Worm (Caenorhabditis elegans) whole organism, L4 larva: Measurements from ENCODE around the gene ZK1307.4.

Experiments used
- F10B5.3 ChIP-seq: sonication (generic microtip); optimal IDR thresholded peaks from 2 replicates; lab custom pipeline; 2016; ENCODE audit warnings: mild to moderate bottlenecking, missing genetic modification characterization, missing compliant biosample characterization
- F26F4.8 ChIP-seq: fragments of 200-800 bp; sonication (Bioruptor generic); conservative IDR thresholded peaks from 2 replicates; pipeline ENCODE4 v1.3.6; 2022; ENCODE audit warnings: missing genetic modification characterization, missing compliant biosample characterization
- F49E8.2 ChIP-seq: sonication (generic microtip); optimal IDR thresholded peaks from 2 replicates; lab custom pipeline; 2016; ENCODE audit warnings: missing compliant biosample characterization, mild to moderate bottlenecking, missing genetic modification characterization, borderline replicate concordance
- Y48G9A.11 ChIP-seq: fragments of 200-800 bp; sonication (Bioruptor generic); IDR thresholded peaks from 2 replicates; pipeline ENCODE4 v1.3.6; 2022; ENCODE audit warnings: missing genetic modification reagents, missing genetic modification characterization, missing compliant biosample characterization
- Y75B8A.6 ChIP-seq: fragments of 200-800 bp; sonication (Bioruptor generic); IDR thresholded peaks from 2 replicates; pipeline ENCODE4 v1.3.6; 2022; ENCODE audit warnings: missing genetic modification reagents, missing genetic modification characterization, missing compliant biosample characterization
- arid-1 ChIP-seq: fragments of 200-800 bp; sonication (Bioruptor generic); conservative IDR thresholded peaks from 2 replicates; pipeline ENCODE4 v1.3.6; 2022; ENCODE audit warnings: missing genetic modification reagents, missing genetic modification characterization, missing compliant biosample characterization
- ces-1 ChIP-seq: fragments of 150-350 bp; sonication (generic microtip); optimal IDR thresholded peaks from 4 replicates; lab custom pipeline; 2014; ENCODE audit warnings: missing biosample characterization, missing genetic modification reagents, missing genetic modification characterization
- cey-2 ChIP-seq: sonication (generic microtip); optimal IDR thresholded peaks from 3 replicates; lab custom pipeline; 2017; ENCODE audit warnings: missing genetic modification characterization, mild to moderate bottlenecking, missing compliant biosample characterization, antibody characterized with exemption, borderline replicate concordance; ENCODE audit not compliant: insufficient read depth
- daf-16 ChIP-seq, 3 experiments: sonication (generic microtip); optimal IDR thresholded peaks; 2 replicates each; lab custom pipeline; 2016 to 2017; ENCODE audit warnings: missing genetic modification characterization in 3 of 3, missing genetic modification reagents in 3 of 3, mild to moderate bottlenecking in 2 of 3, missing compliant biosample characterization in 2 of 3, missing biosample characterization in 1 of 3, moderate library complexity in 1 of 3
- daf-8 ChIP-seq: fragments of 200-800 bp; sonication (Bioruptor generic); IDR thresholded peaks from 2 replicates; pipeline ENCODE4 v1.3.6; 2022; ENCODE audit warnings: missing genetic modification characterization, missing compliant biosample characterization
- dmd-6 ChIP-seq: fragments of 200-800 bp; sonication (Bioruptor generic); IDR thresholded peaks from 2 replicates; pipeline ENCODE4 v1.3.6; 2022; ENCODE audit warnings: missing genetic modification reagents, missing genetic modification characterization, missing compliant biosample characterization
- dmd-9 ChIP-seq: fragments of 200-800 bp; sonication (Bioruptor generic); IDR thresholded peaks from 2 replicates; pipeline ENCODE4 v1.3.6; 2022; ENCODE audit warnings: missing genetic modification reagents, missing genetic modification characterization, missing compliant biosample characterization
- dpl-1 ChIP-seq: fragments of 150-350 bp; optimal IDR thresholded peaks from 2 replicates; lab custom pipeline; 2014; ENCODE audit warnings: missing biosample characterization, missing genetic modification reagents, missing genetic modification characterization
- duxl-1 ChIP-seq: sonication (generic microtip); optimal IDR thresholded peaks from 2 replicates; lab custom pipeline; 2016; ENCODE audit warnings: mild to moderate bottlenecking, missing genetic modification characterization, moderate library complexity, missing compliant biosample characterization; ENCODE audit not compliant: poor library complexity
- egl-27 ChIP-seq: sonication (generic microtip); optimal IDR thresholded peaks from 3 replicates; lab custom pipeline; 2017; ENCODE audit warnings: missing biosample characterization, missing genetic modification reagents, missing genetic modification characterization
- egl-43 ChIP-seq: fragments of 200-800 bp; sonication (Bioruptor generic); IDR thresholded peaks from 2 replicates; pipeline ENCODE4 v1.3.6; 2022; ENCODE audit warnings: missing genetic modification reagents, missing genetic modification characterization, missing compliant biosample characterization
- fos-1 ChIP-seq: fragments of 150-350 bp; optimal IDR thresholded peaks from 2 replicates; lab custom pipeline; 2014; ENCODE audit warnings: missing biosample characterization, missing genetic modification characterization
- gei-8 ChIP-seq: fragments of 200-800 bp; sonication (Bioruptor generic); optimal IDR thresholded peaks from 2 replicates; lab custom pipeline; 2018; ENCODE audit warnings: mild to moderate bottlenecking, missing genetic modification characterization, missing compliant biosample characterization
- hmg-1.1 ChIP-seq: fragments of 200-800 bp; sonication (Bioruptor generic); IDR thresholded peaks from 2 replicates; pipeline ENCODE4 v1.3.6; 2022; ENCODE audit warnings: missing genetic modification reagents, missing genetic modification characterization, missing compliant biosample characterization
- jun-1 ChIP-seq: fragments of 150-350 bp; optimal IDR thresholded peaks from 2 replicates; lab custom pipeline; 2014; ENCODE audit warnings: missing biosample characterization, missing genetic modification reagents, missing genetic modification characterization
- lin-29 ChIP-seq: fragments of 200-800 bp; sonication (Bioruptor generic); IDR thresholded peaks from 2 replicates; pipeline ENCODE4 v1.3.6; 2022; ENCODE audit warnings: missing genetic modification reagents, missing genetic modification characterization, missing compliant biosample characterization
- lin-38 ChIP-seq: fragments of 200-800 bp; sonication (Bioruptor generic); IDR thresholded peaks from 2 replicates; pipeline ENCODE4 v1.3.6; 2022; ENCODE audit warnings: missing genetic modification reagents, missing genetic modification characterization, missing compliant biosample characterization
- lir-3 ChIP-seq: sonication (generic microtip); optimal IDR thresholded peaks from 2 replicates; lab custom pipeline; 2016; ENCODE audit warnings: mild to moderate bottlenecking, missing genetic modification characterization, missing compliant biosample characterization
- lsy-2 ChIP-seq, 2 experiments: fragments of 150-350 bp in 1 of 2; sonication (generic microtip) in 1 of 2; optimal IDR thresholded peaks; 2 replicates each; lab custom pipeline; 2014 to 2017; ENCODE audit warnings: missing biosample characterization in 2 of 2, missing genetic modification characterization in 2 of 2
- madf-5 ChIP-seq, 2 experiments: fragments of 200-800 bp; sonication (Bioruptor generic); IDR thresholded peaks; 2 replicates each; pipeline ENCODE4 v1.3.6; 2022; ENCODE audit warnings: missing compliant biosample characterization in 2 of 2, missing genetic modification characterization in 2 of 2
- madf-9 ChIP-seq: fragments of 200-800 bp; sonication (Bioruptor generic); conservative IDR thresholded peaks from 2 replicates; pipeline ENCODE4 v1.3.6; 2022; ENCODE audit warnings: missing genetic modification reagents, missing genetic modification characterization, missing compliant biosample characterization
- mdl-1 ChIP-seq, 2 experiments: fragments of 150-350 bp in 1 of 2; sonication (generic microtip) in 1 of 2; optimal IDR thresholded peaks; 2 replicates each; lab custom pipeline; 2014 to 2017; ENCODE audit warnings: missing biosample characterization in 2 of 2, missing genetic modification characterization in 2 of 2
- mep-1 ChIP-seq: fragments of 150-350 bp; sonication (generic microtip); optimal IDR thresholded peaks from 3 replicates; lab custom pipeline; 2014; ENCODE audit warnings: missing biosample characterization, missing genetic modification characterization
- mes-2 ChIP-seq: sonication (generic microtip); optimal IDR thresholded peaks from 2 replicates; lab custom pipeline; 2016; ENCODE audit warnings: missing genotype, mild to moderate bottlenecking, missing genetic modification characterization, missing compliant biosample characterization; ENCODE audit not compliant: poor library complexity, severe bottlenecking
- mxl-3 ChIP-seq: fragments of 200-800 bp; sonication (Bioruptor generic); optimal IDR thresholded peaks from 2 replicates; lab custom pipeline; 2018; ENCODE audit warnings: mild to moderate bottlenecking, missing genetic modification characterization, missing compliant biosample characterization
- nhr-11 ChIP-seq: fragments of 150-350 bp; optimal IDR thresholded peaks from 2 replicates; lab custom pipeline; 2014; ENCODE audit warnings: missing biosample characterization, missing genetic modification characterization
- nhr-25 ChIP-seq: sonication (generic microtip); optimal IDR thresholded peaks from 2 replicates; lab custom pipeline; 2017; ENCODE audit warnings: missing genetic modification characterization, mild to moderate bottlenecking, missing compliant biosample characterization, antibody characterized with exemption, moderate library complexity, borderline replicate concordance; ENCODE audit not compliant: insufficient read depth
- nhr-28 ChIP-seq: fragments of 150-350 bp; optimal IDR thresholded peaks from 2 replicates; lab custom pipeline; 2014; ENCODE audit warnings: missing biosample characterization, missing genetic modification characterization
- nhr-77 ChIP-seq: fragments of 150-350 bp; optimal IDR thresholded peaks from 2 replicates; lab custom pipeline; 2014; ENCODE audit warnings: missing biosample characterization, missing genetic modification characterization
- pha-4 ChIP-seq, 2 experiments: fragments of 150-350 bp in 1 of 2; fragments of 200-800 bp in 1 of 2; sonication (Bioruptor generic) in 1 of 2; IDR thresholded peaks in 1 of 2; optimal IDR thresholded peaks in 1 of 2; 2 replicates each; pipeline versions ENCODE4 v1.3.6 to Lab custom; 2014 to 2022; ENCODE audit warnings: missing genetic modification characterization in 2 of 2, missing genetic modification reagents in 2 of 2, missing biosample characterization in 1 of 2, missing compliant biosample characterization in 1 of 2
- php-3 ChIP-seq: fragments of 200-800 bp; sonication (Bioruptor generic); IDR thresholded peaks from 2 replicates; pipeline ENCODE4 v1.3.6; 2022; ENCODE audit warnings: missing genetic modification reagents, missing genetic modification characterization, missing compliant biosample characterization
- set-16 ChIP-seq: fragments of 200-800 bp; sonication (Bioruptor generic); IDR thresholded peaks from 2 replicates; pipeline ENCODE4 v1.3.6; 2022; ENCODE audit warnings: missing genetic modification reagents, missing genetic modification characterization, missing compliant biosample characterization
- spr-3 ChIP-seq: fragments of 200-800 bp; sonication (Bioruptor generic); optimal IDR thresholded peaks from 2 replicates; lab custom pipeline; 2018; ENCODE audit warnings: mild to moderate bottlenecking, missing genetic modification characterization, missing compliant biosample characterization
- unc-62 ChIP-seq, 3 experiments: fragments of 150-350 bp in 1 of 3; sonication (generic microtip); optimal IDR thresholded peaks in 2 of 3; peaks in 1 of 3; 1 replicate in 1 of 3; 2 replicates in 2 of 3; lab custom pipeline; 2014 to 2017; ENCODE audit warnings: missing biosample characterization in 3 of 3, missing genetic modification characterization in 3 of 3, missing genetic modification reagents in 3 of 3, missing genotype in 1 of 3
- zfp-3 ChIP-seq: fragments of 200-800 bp; sonication (Bioruptor generic); conservative IDR thresholded peaks from 2 replicates; pipeline ENCODE4 v1.3.6; 2022; ENCODE audit warnings: missing genetic modification reagents, missing genetic modification characterization, missing compliant biosample characterization

ZK1307.4 gene

DNA sequence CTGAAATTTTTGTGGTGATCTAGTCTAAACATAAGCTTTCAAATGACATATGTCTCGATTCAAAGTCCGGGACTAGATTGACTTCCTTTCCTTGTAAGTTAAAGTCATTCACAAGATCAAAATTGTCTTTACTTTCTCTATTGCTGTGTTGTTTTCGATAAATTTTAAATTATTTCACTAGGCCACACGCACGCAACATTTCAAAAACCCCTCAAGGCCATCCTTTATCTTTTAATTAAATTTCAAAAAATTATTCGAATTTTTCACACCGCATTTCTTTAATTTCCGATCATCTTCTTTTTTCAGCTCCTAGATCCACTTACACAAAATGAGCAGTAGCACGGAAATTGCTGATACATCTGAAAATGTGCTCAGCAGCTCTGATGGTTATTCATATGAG lies 15.3 kb downstream of the ZK1307.4 start, which contains the start of gene ZK1307.7:
TSS of gene ZK1307.7 (plus strand) at position 301 of the 400 bp plus-strand sequence.
- no peak for TF ChIP-seq pha-4 (GFP tag; IDR thresholded peaks at IDR 0.05; lab: Robert Waterston, UW)
- TF ChIP-seq pha-4 (tag; optimal IDR thresholded peaks at IDR 0.05; lab: Kevin White, UChicago), result no peak
- no peak for TF ChIP-seq gei-8
- TF ChIP-seq lin-29 (GFP tag; lab: Robert Waterston, UW), result no peak
- TF ChIP-seq cey-2 (tag; lab: Kevin White, UChicago), result no peak
- TF ChIP-seq F49E8.2, result no peak
- TF ChIP-seq jun-1 (tag; lab: Kevin White, UChicago), result no peak
- no peak for TF ChIP-seq hmg-1.1 (GFP tag; lab: Robert Waterston, UW)
- no peak for TF ChIP-seq dmd-9
- TF ChIP-seq daf-8 (GFP tag; lab: Robert Waterston, UW), result no peak
- no peak for TF ChIP-seq spr-3
- no peak for TF ChIP-seq arid-1 (GFP tag; lab: Robert Waterston, UW)
- TF ChIP-seq Y75B8A.6 (GFP tag; lab: Robert Waterston, UW), result no peak
- TF ChIP-seq madf-5 (GFP tag; IDR thresholded peaks at IDR 0.05; lab: Robert Waterston, UW), result no peak
- no peak for TF ChIP-seq egl-27 (tag; lab: Kevin White, UChicago)
- TF ChIP-seq ces-1 (GFP tag; lab: Kevin White, UChicago), result no peak
- TF ChIP-seq, all 104 proteins: peak for 0

DNA sequence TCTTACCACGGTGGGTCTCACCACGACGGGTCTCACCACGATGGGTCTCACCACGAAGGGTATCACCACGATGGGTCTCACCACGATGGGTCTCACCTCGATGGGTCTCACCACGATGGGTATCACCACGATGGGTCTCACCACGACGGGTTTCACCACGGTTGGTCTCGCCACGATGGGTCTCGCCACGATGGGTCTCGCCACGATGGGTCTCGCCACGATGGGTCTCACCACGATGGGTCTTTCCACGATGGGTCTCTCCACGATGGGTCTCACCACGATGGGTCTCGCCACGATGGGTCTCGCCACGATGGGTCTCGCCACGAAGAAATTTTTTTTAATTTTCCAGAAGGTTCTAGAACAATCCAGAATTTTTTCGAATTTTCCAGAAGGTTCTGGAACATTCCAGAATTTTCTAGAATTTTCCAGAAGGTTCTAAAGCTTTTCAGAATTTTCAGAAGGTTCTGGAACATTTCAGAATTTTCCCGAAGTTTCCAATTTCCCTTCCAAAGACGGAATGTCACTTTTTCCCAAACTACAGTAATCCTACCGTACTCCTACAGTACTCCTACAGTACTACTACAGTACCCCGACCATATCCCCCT lies 17.5 kb downstream of the ZK1307.4 start:
- TF ChIP-seq set-16 (GFP tag; lab: Robert Waterston, UW), result peak; percentile 80
- TF ChIP-seq egl-43 (GFP tag; lab: Robert Waterston, UW), result peak; percentile 52; the same call in 1 of the 2 replicates

DNA sequence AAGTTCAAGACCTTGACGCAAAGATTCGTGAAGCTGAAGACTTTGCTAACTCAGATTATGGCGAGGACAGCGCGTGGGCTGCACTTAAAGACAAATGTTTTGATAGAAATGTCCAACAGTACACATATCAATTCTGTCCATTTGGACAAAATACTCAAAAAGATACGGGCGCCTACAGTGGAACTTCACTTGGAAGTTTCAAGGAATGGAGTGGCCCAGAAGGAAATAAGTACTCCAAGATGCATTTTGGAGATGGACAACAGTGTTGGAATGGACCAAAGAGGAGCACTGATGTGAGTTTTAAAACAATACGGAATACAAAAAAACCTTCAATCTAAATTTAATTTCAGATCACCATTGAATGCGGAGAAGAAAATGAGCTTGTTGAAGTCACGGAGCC lies 25.7 kb downstream of the ZK1307.4 start:
- no peak for TF ChIP-seq lsy-2 (tag; optimal IDR thresholded peaks at IDR 0.05; lab: Kevin White, UChicago)
- peak in 1 of 2 experiments; percentile 94 for TF ChIP-seq unc-62 (GFP tag; optimal IDR thresholded peaks at IDR 0.05 in 1 of 2; lab: Kevin White, UChicago)
- TF ChIP-seq unc-62 (tag; optimal IDR thresholded peaks at IDR 0.05; lab: Kevin White, UChicago), result no peak

DNA sequence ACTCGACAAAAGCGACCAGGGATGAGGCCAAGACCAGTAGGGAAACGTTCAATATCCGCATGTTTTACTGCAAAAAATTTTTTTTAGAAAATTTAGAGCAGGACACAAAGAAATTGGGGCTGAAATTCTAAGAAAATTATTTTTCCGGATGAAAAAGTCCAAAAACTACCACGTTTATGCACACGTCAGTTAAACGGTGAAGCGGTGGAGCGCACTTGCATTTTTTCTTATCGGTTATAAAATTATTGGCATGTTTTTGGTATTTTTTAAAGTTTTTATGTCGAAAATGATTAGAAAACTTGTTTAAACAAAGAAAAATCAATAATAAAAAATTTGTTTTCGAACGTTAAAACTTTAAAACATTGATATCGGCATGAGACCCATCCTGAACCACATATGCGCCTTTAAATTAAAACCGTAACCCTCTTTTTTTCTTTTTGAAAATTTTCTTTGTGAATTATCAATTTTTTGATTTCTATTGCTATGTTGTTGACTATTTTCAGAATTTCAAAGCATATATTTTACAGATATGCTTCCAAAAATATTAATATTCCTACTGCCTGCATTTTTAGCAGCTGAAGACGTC lies 27.4 kb downstream of the ZK1307.4 start, which contains the start of the genes dnj-20 and ZK1307.8:
TSS of gene dnj-20 (minus strand) at position 67 of the 586 bp plus-strand sequence.
TSS of gene ZK1307.8 (plus strand) at position 504 of the 586 bp plus-strand sequence.
- TF ChIP-seq F49E8.2, result no peak
- TF ChIP-seq madf-9 (GFP tag; lab: Robert Waterston, UW), result no peak
- no peak for TF ChIP-seq lin-29 (GFP tag; lab: Robert Waterston, UW)
- no peak for TF ChIP-seq nhr-25 (tag; lab: Kevin White, UChicago)
- TF ChIP-seq nhr-11 (tag; lab: Kevin White, UChicago), result peak; percentile 23
- no peak for TF ChIP-seq dmd-6 (GFP tag; lab: Robert Waterston, UW)
- no peak for TF ChIP-seq ces-1 (GFP tag; lab: Kevin White, UChicago)
- no peak for TF ChIP-seq F26F4.8 (GFP tag; lab: Robert Waterston, UW)
- no peak for TF ChIP-seq lir-3 (tag; lab: Kevin White, UChicago)
- peak; percentile 73 for TF ChIP-seq lin-38 (GFP tag; lab: Robert Waterston, UW)
- no peak for TF ChIP-seq daf-8 (GFP tag; lab: Robert Waterston, UW)
- no peak for TF ChIP-seq zfp-3 (GFP tag; lab: Robert Waterston, UW)
- TF ChIP-seq daf-16 (GFP tag; optimal IDR thresholded peaks at IDR 0.05; lab: Kevin White, UChicago), result no peak
- peak; percentile 63 for TF ChIP-seq daf-16 (tag; optimal IDR thresholded peaks at IDR 0.05; lab: Kevin White, UChicago)
- TF ChIP-seq dpl-1 (GFP tag; lab: Kevin White, UChicago), result peak; percentile 22
- peak; percentile 5 for TF ChIP-seq mxl-3 (GFP tag; lab: Kevin White, UChicago)
- TF ChIP-seq mdl-1 (tag; optimal IDR thresholded peaks at IDR 0.05; lab: Kevin White, UChicago), result no peak
- no peak for TF ChIP-seq php-3 (GFP tag; lab: Robert Waterston, UW)
- TF ChIP-seq nhr-28, result no peak
- TF ChIP-seq fos-1, result no peak
- peak; percentile 40 for TF ChIP-seq mes-2
- TF ChIP-seq lsy-2 (tag; optimal IDR thresholded peaks at IDR 0.05; lab: Kevin White, UChicago), result peak in 1 of 2 experiments; percentile 56
- no peak for TF ChIP-seq Y48G9A.11
- TF ChIP-seq F10B5.3 (tag; lab: Kevin White, UChicago), result no peak
- peak; percentile 24 for TF ChIP-seq mep-1
- no peak for TF ChIP-seq nhr-77 (tag; lab: Kevin White, UChicago)
- TF ChIP-seq duxl-1 (tag; lab: Kevin White, UChicago), result no peak
